Worm (Caenorhabditis elegans): Measurements from ENCODE around the gene ugt-2.

DNA sequence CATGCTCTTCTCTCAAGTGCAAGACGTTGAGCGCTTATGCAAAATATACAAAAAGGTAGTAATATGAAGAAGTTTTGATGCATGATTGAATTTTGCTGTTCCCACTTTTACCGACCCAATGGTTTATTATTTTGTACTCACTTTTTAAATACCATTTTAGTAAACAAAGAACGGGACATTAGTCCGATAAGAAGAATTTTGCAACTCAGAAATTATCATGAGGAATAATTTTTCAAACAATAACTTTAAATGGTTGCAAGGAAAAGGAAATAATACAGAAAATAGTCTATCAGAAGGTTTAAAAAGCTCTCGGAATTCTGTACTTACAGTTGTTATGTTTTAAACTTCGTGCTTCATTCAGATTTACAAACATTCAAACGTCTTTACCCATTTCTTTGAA lies 16.0 kb downstream of the ugt-2 start, which contains the start of gene F15H10.9:
- TF ChIP-seq mdl-1 (tag; optimal IDR thresholded peaks at IDR 0.05) (no peak), tbx-2 (tag; optimal IDR thresholded peaks at IDR 0.05) (no peak), ztf-11 (tag; optimal IDR thresholded peaks at IDR 0.05) (no peak), R02D3.7 (tag; optimal IDR thresholded peaks at IDR 0.05) (no peak), egl-27 (tag; optimal IDR thresholded peaks at IDR 0.05) (no peak), nhr-25 (tag; optimal IDR thresholded peaks at IDR 0.05) (no peak), aly-2 (tag; optimal IDR thresholded peaks at IDR 0.05) (no peak), nhr-11 (tag; optimal IDR thresholded peaks at IDR 0.05) (no peak), jun-1 (tag; optimal IDR thresholded peaks at IDR 0.05) (no peak), ZK546.5 (tag; optimal IDR thresholded peaks at IDR 0.05) (no peak), nhr-237 (tag; optimal IDR thresholded peaks at IDR 0.05) (no peak), eor-1 (tag; optimal IDR thresholded peaks at IDR 0.05) (no peak)
